Fruit fly (Drosophila melanogaster) whole organism, wandering third instar larva: ENCODE data around the gene CG6664.

ENCODE experiments used
- CG9705 ChIP-seq: fragments of 200-800 bp; sonication (Bioruptor generic); optimal IDR thresholded peaks from 2 replicates; lab custom pipeline; 2018; ENCODE audit warnings: missing biosample characterization, mild to moderate bottlenecking, missing genetic modification characterization
- Dfd ChIP-seq: fragments of >200 bp; optimal IDR thresholded peaks from 2 replicates; lab custom pipeline; 2017; ENCODE audit warnings: missing biosample characterization, missing genetic modification characterization
- Hr83 ChIP-seq: fragments of 200-300 bp; sonication (Bioruptor generic); optimal IDR thresholded peaks from 2 replicates; lab custom pipeline; 2016; ENCODE audit warnings: missing biosample characterization, mild to moderate bottlenecking, missing genetic modification characterization, moderate library complexity; ENCODE audit not compliant: poor library complexity, severe bottlenecking
- Jra ChIP-seq: sonication (Bioruptor generic); optimal IDR thresholded peaks from 2 replicates; lab custom pipeline; 2016; ENCODE audit warnings: missing biosample characterization, missing genetic modification characterization
- N ChIP-seq: fragments of >200 bp; optimal IDR thresholded peaks from 2 replicates; lab custom pipeline; 2018; ENCODE audit warnings: missing biosample characterization, missing external identifiers, missing genetic modification characterization
- brk ChIP-seq: fragments of 200-800 bp; sonication (Bioruptor generic); optimal IDR thresholded peaks from 2 replicates; lab custom pipeline; 2016; ENCODE audit warnings: missing biosample characterization, mild to moderate bottlenecking, missing genetic modification characterization
- rgr ChIP-seq: fragments of 200-800 bp; sonication (Bioruptor generic); optimal IDR thresholded peaks from 3 replicates; lab custom pipeline; 2016; ENCODE audit warnings: missing biosample characterization, mild to moderate bottlenecking, missing genetic modification characterization
- sage ChIP-seq: fragments of 200-800 bp; sonication (Bioruptor generic); optimal IDR thresholded peaks from 2 replicates; lab custom pipeline; 2016; ENCODE audit warnings: missing biosample characterization, mild to moderate bottlenecking, missing genetic modification characterization
- usp ChIP-seq: fragments of >200 bp; optimal IDR thresholded peaks from 2 replicates; lab custom pipeline; 2017; ENCODE audit warnings: missing biosample characterization, missing genetic modification characterization

dm6 chr3L:17044799-17045198 is 28.8 kb upstream of the CG6664 start, which contains the start of gene Pop5:
- TF ChIP-seq usp (GFP tag; lab: Kevin White, UChicago), result no peak
- TF ChIP-seq CG9705 (GFP tag; lab: Kevin White, UChicago), result peak; percentile 36
- TF ChIP-seq Hr83 (GFP tag; lab: Kevin White, UChicago), result no peak
- TF ChIP-seq N (GFP tag; lab: Kevin White, UChicago), result no peak
- no peak for TF ChIP-seq Jra (GFP tag; lab: Kevin White, UChicago)
- no peak for TF ChIP-seq Dfd (GFP tag; lab: Kevin White, UChicago)
- TF ChIP-seq sage (GFP tag; lab: Kevin White, UChicago), result no peak
- TF ChIP-seq rgr (GFP tag; lab: Kevin White, UChicago), result no peak
- no peak for TF ChIP-seq brk (GFP tag; lab: Kevin White, UChicago)
